Fruit fly (Drosophila melanogaster) whole organism, embryonic: ENCODE data around the gene Glys.

Experiments used
- B-H2 ChIP-seq: fragments of 200-800 bp; sonication (Bioruptor generic); optimal IDR thresholded peaks from 2 replicates; lab custom pipeline; 2018; ENCODE audit warnings: missing biosample characterization, mild to moderate bottlenecking, missing genetic modification characterization
- CG10274 ChIP-seq: fragments of 200-800 bp; sonication (Bioruptor generic); optimal IDR thresholded peaks from 3 replicates; lab custom pipeline; 2017; ENCODE audit warnings: missing biosample characterization, mild to moderate bottlenecking, missing genetic modification characterization
- CG10654 ChIP-seq: fragments of 200-800 bp; sonication (Bioruptor generic); optimal IDR thresholded peaks from 2 replicates; lab custom pipeline; 2016; ENCODE audit warnings: missing biosample characterization, missing genetic modification characterization
- CG11398 ChIP-seq: fragments of 200-800 bp; sonication (Bioruptor generic); optimal IDR thresholded peaks from 2 replicates; lab custom pipeline; 2016; ENCODE audit warnings: missing biosample characterization, missing genetic modification characterization
- CG12236 ChIP-seq: fragments of 200-800 bp; sonication (Bioruptor generic); optimal IDR thresholded peaks from 2 replicates; lab custom pipeline; 2016; ENCODE audit warnings: missing biosample characterization, missing genetic modification characterization
- CG12299 ChIP-seq: fragments of 200-800 bp; sonication (Bioruptor generic); optimal IDR thresholded peaks from 2 replicates; lab custom pipeline; 2018; ENCODE audit warnings: missing biosample characterization, mild to moderate bottlenecking, missing genetic modification characterization
- CG13296 ChIP-seq: fragments of 200-800 bp; sonication (Bioruptor generic); optimal IDR thresholded peaks from 3 replicates; lab custom pipeline; 2018; ENCODE audit warnings: missing biosample characterization, mild to moderate bottlenecking, missing genetic modification characterization
- CG13624 ChIP-seq: fragments of 200-800 bp; sonication (Bioruptor generic); optimal IDR thresholded peaks from 2 replicates; lab custom pipeline; 2016; ENCODE audit warnings: missing biosample characterization, missing genetic modification characterization
- CG1603 ChIP-seq: fragments of 200-800 bp; sonication (Bioruptor generic); optimal IDR thresholded peaks from 2 replicates; lab custom pipeline; 2019; ENCODE audit warnings: missing biosample characterization, mild to moderate bottlenecking, missing genetic modification characterization, moderate library complexity
- CG1647 ChIP-seq: fragments of 200-800 bp; sonication (Bioruptor generic); optimal IDR thresholded peaks from 3 replicates; lab custom pipeline; 2016; ENCODE audit warnings: missing biosample characterization, missing genetic modification characterization
- CG17186 ChIP-seq: fragments of 200-800 bp; sonication (Bioruptor generic); optimal IDR thresholded peaks from 3 replicates; lab custom pipeline; 2017; ENCODE audit warnings: missing biosample characterization, missing genetic modification reagents, missing genetic modification characterization
- CG17802 ChIP-seq: fragments of 200-800 bp; sonication (Bioruptor generic); optimal IDR thresholded peaks from 2 replicates; lab custom pipeline; 2018; ENCODE audit warnings: missing biosample characterization, mild to moderate bottlenecking, missing genetic modification characterization, moderate library complexity
- CG2116 ChIP-seq: fragments of 200-800 bp; sonication (Bioruptor generic); optimal IDR thresholded peaks from 3 replicates; lab custom pipeline; 2018; ENCODE audit warnings: missing biosample characterization, mild to moderate bottlenecking, missing genetic modification characterization
- CG2120 ChIP-seq: fragments of 200-800 bp; sonication (Bioruptor generic); optimal IDR thresholded peaks from 3 replicates; lab custom pipeline; 2016; ENCODE audit warnings: missing biosample characterization, missing genetic modification characterization
- CG2712 ChIP-seq: fragments of 200-800 bp; optimal IDR thresholded peaks from 3 replicates; lab custom pipeline; 2019; ENCODE audit warnings: missing biosample characterization, mild to moderate bottlenecking, missing genetic modification characterization, moderate library complexity
- CG3163 ChIP-seq: fragments of 200-800 bp; sonication (Bioruptor generic); optimal IDR thresholded peaks from 3 replicates; lab custom pipeline; 2016; ENCODE audit warnings: missing biosample characterization, missing genetic modification characterization
- CG4424 ChIP-seq: fragments of 200-800 bp; sonication (Bioruptor generic); optimal IDR thresholded peaks from 3 replicates; lab custom pipeline; 2016; ENCODE audit warnings: missing biosample characterization, missing genetic modification characterization
- CG5180 ChIP-seq: fragments of 200-800 bp; sonication (Bioruptor generic); optimal IDR thresholded peaks from 3 replicates; lab custom pipeline; 2017; ENCODE audit warnings: missing biosample characterization, missing genetic modification characterization, mild to moderate bottlenecking, moderate library complexity, missing genetic modification reagents
- CG6791 ChIP-seq: fragments of 200-800 bp; sonication (Bioruptor generic); IDR thresholded peaks from 3 replicates; pipeline ENCODE4 v1.3.6; 2022; ENCODE audit warnings: missing biosample characterization, missing genetic modification characterization; ENCODE audit not compliant: partially characterized antibody
- CG6813 ChIP-seq: fragments of 200-800 bp; sonication (Bioruptor generic); optimal IDR thresholded peaks from 2 replicates; lab custom pipeline; 2017; ENCODE audit warnings: missing biosample characterization, missing genetic modification characterization, mild to moderate bottlenecking, moderate library complexity, missing genetic modification reagents
- CG7745 ChIP-seq: fragments of 200-800 bp; sonication (Bioruptor generic); optimal IDR thresholded peaks from 2 replicates; lab custom pipeline; 2018; ENCODE audit warnings: missing biosample characterization, mild to moderate bottlenecking, missing genetic modification characterization, moderate library complexity
- CG8944 ChIP-seq: fragments of 200-800 bp; sonication (Bioruptor generic); optimal IDR thresholded peaks from 3 replicates; lab custom pipeline; 2016; ENCODE audit warnings: missing biosample characterization, missing genetic modification characterization
- CG9609 ChIP-seq: fragments of 200-800 bp; sonication (Bioruptor generic); optimal IDR thresholded peaks from 3 replicates; lab custom pipeline; 2016; ENCODE audit warnings: missing biosample characterization, missing genetic modification characterization
- CHES-1-like ChIP-seq: fragments of 200-800 bp; sonication (Bioruptor generic); optimal IDR thresholded peaks from 2 replicates; lab custom pipeline; 2016; ENCODE audit warnings: missing biosample characterization, missing genetic modification characterization
- Eip74EF ChIP-seq, 2 experiments: fragments of 200-800 bp in 1 of 2; fragments of >200 bp in 1 of 2; sonication (Bioruptor generic) in 1 of 2; optimal IDR thresholded peaks; 2 replicates each; lab custom pipeline; 2017 to 2019; ENCODE audit warnings: missing biosample characterization in 2 of 2, missing genetic modification characterization in 2 of 2, mild to moderate bottlenecking in 1 of 2, moderate library complexity in 1 of 2
- Hmr ChIP-seq: fragments of 200-800 bp; sonication (Bioruptor generic); optimal IDR thresholded peaks from 3 replicates; lab custom pipeline; 2017; ENCODE audit warnings: mild to moderate bottlenecking, missing biosample characterization, missing genetic modification reagents, missing genetic modification characterization
- Hsf ChIP-seq: fragments of 200-800 bp; sonication (Bioruptor generic); optimal IDR thresholded peaks from 3 replicates; lab custom pipeline; 2016; ENCODE audit warnings: missing biosample characterization, missing genetic modification characterization
- NC2β ChIP-seq: fragments of 200-800 bp; sonication (Bioruptor generic); optimal IDR thresholded peaks from 2 replicates; lab custom pipeline; 2016; ENCODE audit warnings: missing biosample characterization, missing genetic modification characterization
- Pdp1 ChIP-seq, 2 experiments: fragments of 200-800 bp; sonication (Bioruptor generic); optimal IDR thresholded peaks; 3 replicates each; lab custom pipeline; 2016; ENCODE audit warnings: missing biosample characterization in 2 of 2, missing genetic modification characterization in 2 of 2, mild to moderate bottlenecking in 1 of 2, moderate library complexity in 1 of 2
- Sox102F ChIP-seq: fragments of 200-800 bp; sonication (Bioruptor generic); optimal IDR thresholded peaks from 2 replicates; lab custom pipeline; 2018; ENCODE audit warnings: missing biosample characterization, mild to moderate bottlenecking, missing genetic modification characterization, moderate library complexity
- Vsx1 ChIP-seq: fragments of 200-800 bp; sonication (Bioruptor generic); optimal IDR thresholded peaks from 2 replicates; lab custom pipeline; 2017; ENCODE audit warnings: missing biosample characterization, mild to moderate bottlenecking, missing genetic modification characterization, missing genetic modification reagents
- al ChIP-seq: fragments of 200-800 bp; sonication (Bioruptor generic); IDR thresholded peaks from 2 replicates; pipeline ENCODE4 v1.3.6; 2022; ENCODE audit warnings: missing biosample characterization, missing genetic modification characterization
- chm ChIP-seq: fragments of 200-800 bp; sonication (Bioruptor generic); IDR thresholded peaks from 2 replicates; pipeline ENCODE4 v1.3.6; 2022; ENCODE audit warnings: missing biosample characterization, missing genetic modification characterization
- disco-r ChIP-seq: fragments of 200-800 bp; sonication (Bioruptor generic); optimal IDR thresholded peaks from 2 replicates; lab custom pipeline; 2016; ENCODE audit warnings: missing biosample characterization, missing genetic modification characterization
- dysf ChIP-seq: fragments of 200-800 bp; sonication (Bioruptor generic); IDR thresholded peaks from 3 replicates; pipeline ENCODE4 v1.3.6; 2022; ENCODE audit warnings: missing biosample characterization, missing genetic modification characterization
- en ChIP-seq: fragments of 200-800 bp; sonication (Bioruptor generic); optimal IDR thresholded peaks from 2 replicates; lab custom pipeline; 2016; ENCODE audit warnings: missing biosample characterization, missing genetic modification characterization
- fd102C ChIP-seq: fragments of 200-800 bp; sonication (Bioruptor generic); optimal IDR thresholded peaks from 2 replicates; lab custom pipeline; 2018; ENCODE audit warnings: missing biosample characterization, mild to moderate bottlenecking, missing genetic modification characterization, moderate library complexity
- ftz-f1 ChIP-seq: fragments of 200-800 bp; sonication (Bioruptor generic); optimal IDR thresholded peaks from 2 replicates; lab custom pipeline; 2016; ENCODE audit warnings: missing biosample characterization, missing genetic modification characterization
- gem ChIP-seq: fragments of 200-800 bp; sonication (Bioruptor generic); optimal IDR thresholded peaks from 2 replicates; lab custom pipeline; 2019; ENCODE audit warnings: missing biosample characterization, mild to moderate bottlenecking, missing genetic modification characterization, moderate library complexity
- grn ChIP-seq: fragments of 200-800 bp; sonication (Bioruptor generic); optimal IDR thresholded peaks from 3 replicates; lab custom pipeline; 2017; ENCODE audit warnings: missing biosample characterization, missing genetic modification characterization
- hb ChIP-seq: fragments of 200-800 bp; sonication (Bioruptor generic); IDR thresholded peaks from 3 replicates; pipeline ENCODE4 v1.3.6; 2022; ENCODE audit warnings: missing biosample characterization, missing genetic modification characterization; ENCODE audit not compliant: partially characterized antibody
- hkb ChIP-seq, 2 experiments: fragments of 200-800 bp in 1 of 2; fragments of >200 bp in 1 of 2; sonication (Bioruptor generic) in 1 of 2; IDR thresholded peaks in 1 of 2; optimal IDR thresholded peaks in 1 of 2; 2 replicates each; pipeline versions ENCODE4 v1.3.6 to Lab custom; 2017 to 2022; ENCODE audit warnings: missing biosample characterization in 1 of 2, missing genetic modification characterization in 1 of 2
- ken ChIP-seq: fragments of 200-800 bp; sonication (Bioruptor generic); IDR thresholded peaks from 3 replicates; pipeline ENCODE4 v1.3.6; 2022; ENCODE audit warnings: missing biosample characterization, missing genetic modification characterization
- klu ChIP-seq: fragments of 200-800 bp; sonication (Bioruptor generic); IDR thresholded peaks from 2 replicates; pipeline ENCODE4 v1.3.6; 2022; ENCODE audit warnings: missing biosample characterization, missing genetic modification characterization
- nom ChIP-seq: fragments of 200-800 bp; sonication (Bioruptor generic); optimal IDR thresholded peaks from 2 replicates; lab custom pipeline; 2017; ENCODE audit warnings: missing biosample characterization, missing genetic modification characterization, mild to moderate bottlenecking, moderate library complexity, missing genetic modification reagents
- pzg ChIP-seq: fragments of 200-800 bp; sonication (Bioruptor generic); optimal IDR thresholded peaks from 3 replicates; lab custom pipeline; 2018; ENCODE audit warnings: missing biosample characterization, mild to moderate bottlenecking, missing genetic modification characterization, moderate library complexity
- shn ChIP-seq: fragments of 200-800 bp; sonication (Bioruptor generic); optimal IDR thresholded peaks from 3 replicates; lab custom pipeline; 2016; ENCODE audit warnings: missing biosample characterization, missing genetic modification characterization
- stwl ChIP-seq: fragments of 200-800 bp; sonication (Bioruptor generic); optimal IDR thresholded peaks from 3 replicates; lab custom pipeline; 2018; ENCODE audit warnings: missing biosample characterization, mild to moderate bottlenecking, missing genetic modification characterization, moderate library complexity
- tio ChIP-seq: fragments of 200-800 bp; sonication (Bioruptor generic); optimal IDR thresholded peaks from 2 replicates; lab custom pipeline; 2017; ENCODE audit warnings: missing biosample characterization, missing genetic modification characterization, inconsistent platforms

Glys gene

dm6 chr3R:15131677-15132076, 15.7 kb downstream of the Glys start, which contains the start of gene CG42788 (continued):
- TF ChIP-seq nom: peak; percentile 2
- TF ChIP-seq CHES-1-like: peak; percentile 76
- TF ChIP-seq hkb (optimal IDR thresholded peaks at IDR 0.05; lab: Kevin White, UChicago): no peak
- TF ChIP-seq hkb (GFP tag; IDR thresholded peaks at IDR 0.05; lab: Robert Waterston, UW): no peak
- TF ChIP-seq CG11398: peak; percentile 67
- TF ChIP-seq klu (GFP tag; lab: Robert Waterston, UW): no peak
- TF ChIP-seq CG6813 (GFP tag; lab: Kevin White, UChicago): peak; percentile 48
- peak; percentile 78 for TF ChIP-seq stwl (tag; lab: Kevin White, UChicago)
- peak; percentile 79 for TF ChIP-seq CG7745 (tag; lab: Kevin White, UChicago)
- TF ChIP-seq chm (GFP tag; lab: Robert Waterston, UW): no peak
- TF ChIP-seq Vsx1: peak; percentile 60
- peak; percentile 72 for TF ChIP-seq B-H2 (GFP tag; lab: Kevin White, UChicago)
- TF ChIP-seq CG2712: peak; percentile 68
- peak; percentile 22 for TF ChIP-seq CG13296 (GFP tag; lab: Kevin White, UChicago)
- peak; percentile 0 for TF ChIP-seq CG10654 (GFP tag; lab: Kevin White, UChicago)
- TF ChIP-seq disco-r (GFP tag; lab: Kevin White, UChicago): peak; percentile 38
- peak; percentile 58 for TF ChIP-seq en (GFP tag; lab: Kevin White, UChicago)
- no peak for TF ChIP-seq tio (GFP tag; lab: Kevin White, UChicago)
- peak; percentile 58 for TF ChIP-seq CG12236 (GFP tag; lab: Kevin White, UChicago)
- no peak for TF ChIP-seq CG6791 (GFP tag; lab: Robert Waterston, UW)
- TF ChIP-seq CG1647 (GFP tag; lab: Kevin White, UChicago): peak; percentile 70
- TF ChIP-seq CG2116 (GFP tag; lab: Kevin White, UChicago): peak; percentile 89
- TF ChIP-seq al (GFP tag; lab: Robert Waterston, UW): no peak
- TF ChIP-seq dysf (GFP tag; lab: Robert Waterston, UW): no peak
- peak; percentile 9 for TF ChIP-seq fd102C (GFP tag; lab: Kevin White, UChicago)
- peak; percentile 34 for TF ChIP-seq CG12299 (tag; lab: Kevin White, UChicago)
- peak; percentile 87 for TF ChIP-seq ftz-f1
- peak; percentile 76 for TF ChIP-seq shn (GFP tag; lab: Kevin White, UChicago)
- TF ChIP-seq grn (GFP tag; lab: Kevin White, UChicago): peak; percentile 20
- no peak for TF ChIP-seq CG8944
- TF ChIP-seq Hsf (GFP tag; lab: Kevin White, UChicago): peak; percentile 61
- peak; percentile 87 for TF ChIP-seq CG3163 (GFP tag; lab: Kevin White, UChicago)
- peak; percentile 78 for TF ChIP-seq gem (tag; lab: Kevin White, UChicago)
- peak in 1 of 2 experiments; percentile 76 for TF ChIP-seq Pdp1 (GFP tag; optimal IDR thresholded peaks at IDR 0.05; lab: Kevin White, UChicago)
- TF ChIP-seq CG4424 (GFP tag; lab: Kevin White, UChicago): peak; percentile 16
- peak; percentile 84 for TF ChIP-seq CG13624
- TF ChIP-seq CG10274: no peak
- no peak for TF ChIP-seq hb (GFP tag; lab: Robert Waterston, UW)
- peak; percentile 80 for TF ChIP-seq Hmr (GFP tag; lab: Kevin White, UChicago)
- TF ChIP-seq NC2β (GFP tag; lab: Kevin White, UChicago): peak; percentile 40
- peak; percentile 46 for TF ChIP-seq Sox102F (GFP tag; lab: Kevin White, UChicago)
- TF ChIP-seq CG2120 (GFP tag; lab: Kevin White, UChicago): peak; percentile 56
- TF ChIP-seq Eip74EF (GFP tag; optimal IDR thresholded peaks at IDR 0.05; lab: Kevin White, UChicago): peak in 1 of 2 experiments; percentile 80
- peak; percentile 59 for TF ChIP-seq CG9609 (GFP tag; lab: Kevin White, UChicago)
- peak; percentile 91 for TF ChIP-seq CG1603 (tag; lab: Kevin White, UChicago)
- no peak for TF ChIP-seq ken (GFP tag; lab: Robert Waterston, UW)
- peak; percentile 11 for TF ChIP-seq CG17802 (tag; lab: Kevin White, UChicago)
- peak; percentile 20 for TF ChIP-seq CG17186 (GFP tag; lab: Kevin White, UChicago)
- TF ChIP-seq pzg (GFP tag; lab: Kevin White, UChicago): peak; percentile 95
- TF ChIP-seq CG5180 (GFP tag; lab: Kevin White, UChicago): peak; percentile 34
